Worm (Caenorhabditis elegans) whole organism, midembryonic: ENCODE data around the gene B0457.2.

Experiments
- T22C8.4 ChIP-seq: fragments of 200-800 bp; sonication (Bioruptor generic); IDR thresholded peaks from 2 replicates; pipeline ENCODE4 v1.3.6; 2022; ENCODE audit warnings: missing genetic modification characterization, missing compliant biosample characterization
- flt-1 ChIP-seq: fragments of 200-800 bp; sonication (Bioruptor generic); IDR thresholded peaks from 2 replicates; pipeline ENCODE4 v1.3.6; 2022; ENCODE audit warnings: missing genetic modification characterization, missing compliant biosample characterization
- tab-1 ChIP-seq: fragments of 200-800 bp; sonication (Bioruptor generic); IDR thresholded peaks from 2 replicates; pipeline ENCODE4 v1.3.6; 2022; ENCODE audit warnings: missing genetic modification characterization, missing compliant biosample characterization
- ztf-29 ChIP-seq: fragments of 200-800 bp; sonication (Bioruptor generic); IDR thresholded peaks from 2 replicates; pipeline ENCODE4 v1.3.6; 2022; ENCODE audit warnings: missing genetic modification reagents, missing genetic modification characterization, missing compliant biosample characterization

DNA sequence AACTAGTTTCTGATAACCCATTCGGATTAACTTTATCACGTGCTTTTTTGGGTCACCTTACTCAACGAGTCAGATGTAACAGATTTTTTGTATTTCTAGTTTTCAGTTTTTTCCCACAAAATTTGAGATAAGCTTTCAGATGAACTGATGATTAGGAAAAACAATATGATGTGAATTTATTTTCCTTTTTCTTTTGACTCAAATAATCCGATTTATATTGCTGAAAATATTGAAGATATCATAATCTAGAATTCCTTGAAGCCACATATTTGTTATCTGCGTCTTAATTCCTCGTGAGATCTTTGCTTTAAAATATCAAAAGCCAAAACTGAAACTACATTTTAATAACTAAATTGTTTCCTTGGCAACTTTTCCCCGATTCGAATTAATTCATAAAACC, 9.7 kb downstream of the B0457.2 start:
- no peak for TF ChIP-seq tab-1 (GFP tag; lab: Robert Waterston, UW)
- no peak for TF ChIP-seq flt-1 (GFP tag; lab: Robert Waterston, UW)
- TF ChIP-seq ztf-29 (GFP tag; lab: Robert Waterston, UW), result no peak
- no peak for TF ChIP-seq T22C8.4 (GFP tag; lab: Robert Waterston, UW)
